Fruit fly (Drosophila melanogaster) whole organism, embryonic: Measurements from ENCODE around the gene Hsp83.
A peak's percentile ranks its signal among the peaks of the same experiment; 100 is the strongest.

Source experiments
- Bteb2 ChIP-seq: fragments of 200-800 bp; sonication (Bioruptor generic); optimal IDR thresholded peaks from 2 replicates; lab custom pipeline; 2016; ENCODE audit warnings: missing biosample characterization, missing genetic modification characterization
- CG13894 ChIP-seq: fragments of 200-800 bp; sonication (Bioruptor generic); optimal IDR thresholded peaks from 3 replicates; lab custom pipeline; 2018; ENCODE audit warnings: missing biosample characterization, mild to moderate bottlenecking, missing genetic modification characterization, moderate library complexity
- CG14667 ChIP-seq: fragments of 200-800 bp; sonication (Bioruptor generic); IDR thresholded peaks from 2 replicates; pipeline ENCODE4 v1.3.6; 2022; ENCODE audit warnings: missing biosample characterization, missing genetic modification characterization
- CG15479 ChIP-seq: fragments of 200-800 bp; sonication (Bioruptor generic); optimal IDR thresholded peaks from 3 replicates; lab custom pipeline; 2019; ENCODE audit warnings: missing biosample characterization, mild to moderate bottlenecking, missing genetic modification characterization, moderate library complexity
- CG15696 ChIP-seq: fragments of 200-800 bp; sonication (Bioruptor generic); optimal IDR thresholded peaks from 2 replicates; lab custom pipeline; 2019; ENCODE audit warnings: missing biosample characterization, mild to moderate bottlenecking, missing genetic modification characterization, moderate library complexity
- CG17361 ChIP-seq: fragments of 200-800 bp; sonication (Bioruptor generic); IDR thresholded peaks from 3 replicates; pipeline ENCODE4 v1.3.6; 2022; ENCODE audit warnings: missing biosample characterization, missing genetic modification characterization
- CG17568 ChIP-seq: fragments of 200-800 bp; sonication (Bioruptor generic); optimal IDR thresholded peaks from 2 replicates; lab custom pipeline; 2018; ENCODE audit warnings: missing biosample characterization, mild to moderate bottlenecking, missing genetic modification characterization, moderate library complexity
- CG18262 ChIP-seq: fragments of 200-800 bp; optimal IDR thresholded peaks from 3 replicates; lab custom pipeline; 2019; ENCODE audit warnings: missing biosample characterization, mild to moderate bottlenecking, missing genetic modification characterization, moderate library complexity
- CG1832 ChIP-seq: fragments of 200-800 bp; sonication (Bioruptor generic); optimal IDR thresholded peaks from 2 replicates; lab custom pipeline; 2017; ENCODE audit warnings: missing biosample characterization, mild to moderate bottlenecking, missing genetic modification characterization, inconsistent platforms
- CG2712 ChIP-seq: fragments of 200-800 bp; optimal IDR thresholded peaks from 3 replicates; lab custom pipeline; 2019; ENCODE audit warnings: missing biosample characterization, mild to moderate bottlenecking, missing genetic modification characterization, moderate library complexity
- CG30020 ChIP-seq: fragments of 200-800 bp; optimal IDR thresholded peaks from 2 replicates; lab custom pipeline; 2019; ENCODE audit warnings: missing biosample characterization, mild to moderate bottlenecking, missing genetic modification characterization, moderate library complexity
- CG3726 ChIP-seq: fragments of 200-800 bp; sonication (Bioruptor generic); IDR thresholded peaks from 3 replicates; pipeline ENCODE4, ENCODE4 v1.3.6; 2022; ENCODE audit warnings: missing biosample characterization, missing genetic modification characterization
- CG3838 ChIP-seq: fragments of 200-800 bp; sonication (Bioruptor generic); optimal IDR thresholded peaks from 3 replicates; lab custom pipeline; 2016; ENCODE audit warnings: missing biosample characterization, missing genetic modification characterization
- CG5180 ChIP-seq: fragments of 200-800 bp; sonication (Bioruptor generic); optimal IDR thresholded peaks from 3 replicates; lab custom pipeline; 2017; ENCODE audit warnings: missing biosample characterization, missing genetic modification characterization, mild to moderate bottlenecking, moderate library complexity, missing genetic modification reagents
- CG5245 ChIP-seq: fragments of 200-800 bp; sonication (Bioruptor generic); optimal IDR thresholded peaks from 3 replicates; lab custom pipeline; 2016; ENCODE audit warnings: missing biosample characterization, missing genetic modification characterization
- CG5953 ChIP-seq: fragments of 200-800 bp; sonication (Bioruptor generic); IDR thresholded peaks from 2 replicates; pipeline ENCODE4 v1.3.6; 2022; ENCODE audit warnings: missing biosample characterization, missing genetic modification characterization
- CG9215 ChIP-seq: fragments of 200-800 bp; sonication (Bioruptor generic); IDR thresholded peaks from 2 replicates; pipeline ENCODE4 v1.3.6; 2022; ENCODE audit warnings: missing biosample characterization, missing genetic modification characterization
- CG9437 ChIP-seq: fragments of 200-800 bp; sonication (Bioruptor generic); optimal IDR thresholded peaks from 2 replicates; lab custom pipeline; 2018; ENCODE audit warnings: missing biosample characterization, mild to moderate bottlenecking, missing genetic modification characterization
- CHES-1-like ChIP-seq: fragments of 200-800 bp; sonication (Bioruptor generic); optimal IDR thresholded peaks from 2 replicates; lab custom pipeline; 2016; ENCODE audit warnings: missing biosample characterization, missing genetic modification characterization
- Dfd ChIP-seq, 2 experiments: fragments of >200 bp; optimal IDR thresholded peaks; 2 replicates each; lab custom pipeline; 2017; ENCODE audit warnings: missing biosample characterization in 2 of 2, missing genetic modification characterization in 2 of 2
- GATAe ChIP-seq: fragments of 200-800 bp; sonication (Bioruptor generic); conservative IDR thresholded peaks from 2 replicates; pipeline ENCODE4 v1.3.6; 2022; ENCODE audit warnings: missing biosample characterization, missing genetic modification characterization
- H2.0 ChIP-seq: fragments of 200-800 bp; sonication (Bioruptor generic); IDR thresholded peaks from 2 replicates; pipeline ENCODE4 v1.3.6; 2022; ENCODE audit warnings: missing biosample characterization, missing genetic modification characterization
- HLH3B ChIP-seq: fragments of 200-800 bp; sonication (Bioruptor generic); IDR thresholded peaks from 2 replicates; pipeline ENCODE4 v1.3.6; 2022; ENCODE audit warnings: missing biosample characterization, missing genetic modification characterization
- HLH54F ChIP-seq: fragments of 200-800 bp; sonication (Bioruptor generic); optimal IDR thresholded peaks from 3 replicates; lab custom pipeline; 2016; ENCODE audit warnings: missing biosample characterization, missing genetic modification characterization
- Hsf ChIP-seq: fragments of 200-800 bp; sonication (Bioruptor generic); optimal IDR thresholded peaks from 3 replicates; lab custom pipeline; 2016; ENCODE audit warnings: missing biosample characterization, missing genetic modification characterization
- MTF-1 ChIP-seq: fragments of 200-800 bp; sonication (Bioruptor generic); optimal IDR thresholded peaks from 2 replicates; lab custom pipeline; 2018; ENCODE audit warnings: missing biosample characterization, mild to moderate bottlenecking, missing genetic modification characterization, borderline replicate concordance
- Mad ChIP-seq: fragments of 200-800 bp; sonication (Bioruptor generic); optimal IDR thresholded peaks from 2 replicates; lab custom pipeline; 2016; ENCODE audit warnings: missing biosample characterization, missing genetic modification characterization
- Rfx ChIP-seq: fragments of 200-800 bp; sonication (Bioruptor generic); IDR thresholded peaks from 2 replicates; pipeline ENCODE4 v1.3.6; 2022; ENCODE audit warnings: missing biosample characterization, missing genetic modification characterization
- Sry-β ChIP-seq: fragments of 200-800 bp; sonication (Bioruptor generic); optimal IDR thresholded peaks from 2 replicates; lab custom pipeline; 2018; ENCODE audit warnings: missing biosample characterization, mild to moderate bottlenecking, missing genetic modification characterization, moderate library complexity
- Vsx1 ChIP-seq: fragments of 200-800 bp; sonication (Bioruptor generic); optimal IDR thresholded peaks from 2 replicates; lab custom pipeline; 2017; ENCODE audit warnings: missing biosample characterization, mild to moderate bottlenecking, missing genetic modification characterization, missing genetic modification reagents
- Xrp1 ChIP-seq: fragments of 200-800 bp; sonication (Bioruptor generic); IDR thresholded peaks from 2 replicates; pipeline ENCODE4 v1.3.6; 2022; ENCODE audit warnings: missing biosample characterization, missing genetic modification characterization
- YL-1 ChIP-seq: fragments of 200-800 bp; sonication (Bioruptor generic); optimal IDR thresholded peaks from 3 replicates; lab custom pipeline; 2017; ENCODE audit warnings: missing biosample characterization, mild to moderate bottlenecking, missing genetic modification characterization
- ato ChIP-seq: fragments of 200-800 bp; sonication (Bioruptor generic); IDR thresholded peaks from 2 replicates; pipeline ENCODE4 v1.3.6; 2022; ENCODE audit warnings: missing biosample characterization, missing genetic modification characterization; ENCODE audit not compliant: partially characterized antibody
- chif ChIP-seq, 2 experiments: fragments of 200-800 bp; sonication (Bioruptor generic); optimal IDR thresholded peaks; 3 replicates each; lab custom pipeline; 2016; ENCODE audit warnings: missing biosample characterization in 2 of 2, missing genetic modification characterization in 2 of 2
- esg ChIP-seq: fragments of 200-800 bp; sonication (Bioruptor generic); conservative IDR thresholded peaks from 2 replicates; pipeline ENCODE4 v1.3.6; 2022; ENCODE audit warnings: missing biosample characterization, missing genetic modification characterization
- ewg ChIP-seq: fragments of 200-800 bp; sonication (Bioruptor generic); optimal IDR thresholded peaks from 3 replicates; lab custom pipeline; 2017; ENCODE audit warnings: mild to moderate bottlenecking, missing biosample characterization, missing genetic modification reagents, missing genetic modification characterization
- eyg ChIP-seq: fragments of 200-800 bp; sonication (Bioruptor generic); optimal IDR thresholded peaks from 3 replicates; lab custom pipeline; 2016; ENCODE audit warnings: missing biosample characterization, missing genetic modification characterization
- fu2 ChIP-seq: fragments of 200-800 bp; sonication (Bioruptor generic); optimal IDR thresholded peaks from 2 replicates; lab custom pipeline; 2016; ENCODE audit warnings: missing biosample characterization, missing genetic modification characterization
- gfzf ChIP-seq: fragments of 200-800 bp; sonication (Bioruptor generic); optimal IDR thresholded peaks from 2 replicates; lab custom pipeline; 2016; ENCODE audit warnings: missing biosample characterization, mild to moderate bottlenecking, missing genetic modification characterization, moderate library complexity
- ind ChIP-seq: fragments of 200-800 bp; sonication (Bioruptor generic); optimal IDR thresholded peaks from 3 replicates; lab custom pipeline; 2016; ENCODE audit warnings: missing biosample characterization, missing genetic modification characterization
- kay ChIP-seq: fragments of 200-800 bp; sonication (Bioruptor generic); optimal IDR thresholded peaks from 2 replicates; lab custom pipeline; 2016; ENCODE audit warnings: missing biosample characterization, missing genetic modification characterization
- ken ChIP-seq: fragments of 200-800 bp; sonication (Bioruptor generic); IDR thresholded peaks from 3 replicates; pipeline ENCODE4 v1.3.6; 2022; ENCODE audit warnings: missing biosample characterization, missing genetic modification characterization
- nerfin-2 ChIP-seq: fragments of 200-800 bp; sonication (Bioruptor generic); IDR thresholded peaks from 2 replicates; pipeline ENCODE4 v1.3.6; 2022; ENCODE audit warnings: missing biosample characterization, missing genetic modification characterization; ENCODE audit not compliant: partially characterized antibody
- pan ChIP-seq, 4 experiments: fragments of >200 bp in 3 of 4; fragments of 200-800 bp in 1 of 4; sonication (Bioruptor generic) in 1 of 4; optimal IDR thresholded peaks in 3 of 4; IDR thresholded peaks in 1 of 4; 2 replicates each; pipeline versions ENCODE4 v1.3.6 to Lab custom; 2017 to 2022; ENCODE audit warnings: missing biosample characterization in 2 of 4, missing genetic modification characterization in 2 of 4, mixed read lengths in 1 of 4
- phol ChIP-seq: fragments of 200-800 bp; sonication (Bioruptor generic); optimal IDR thresholded peaks from 3 replicates; lab custom pipeline; 2018; ENCODE audit warnings: missing biosample characterization, mild to moderate bottlenecking, missing genetic modification characterization, moderate library complexity
- trh ChIP-seq: fragments of 200-800 bp; sonication (Bioruptor generic); optimal IDR thresholded peaks from 2 replicates; lab custom pipeline; 2016; ENCODE audit warnings: missing biosample characterization, missing genetic modification characterization
- tx ChIP-seq: fragments of 200-800 bp; sonication (Bioruptor generic); optimal IDR thresholded peaks from 2 replicates; lab custom pipeline; 2016; ENCODE audit warnings: missing biosample characterization, missing genetic modification characterization
- wor ChIP-seq: fragments of 200-800 bp; sonication (Bioruptor generic); IDR thresholded peaks from 2 replicates; pipeline ENCODE4 v1.3.6; 2022; ENCODE audit warnings: missing biosample characterization, missing genetic modification characterization
- z ChIP-seq: fragments of 200-800 bp; sonication (Bioruptor generic); IDR thresholded peaks from 3 replicates; pipeline ENCODE4 v1.3.6; 2022; ENCODE audit warnings: missing biosample characterization, missing genetic modification characterization
- zen ChIP-seq: fragments of 200-800 bp; sonication (Bioruptor generic); optimal IDR thresholded peaks from 3 replicates; lab custom pipeline; 2018; ENCODE audit warnings: missing biosample characterization, mild to moderate bottlenecking, missing genetic modification characterization, moderate library complexity

Hsp83 gene

dm6 chr3L:3192912-3193311 is at the start of gene Hsp83:
Hsp83 (plus strand) TSS chr3L:3192969.
- TF ChIP-seq gfzf (GFP tag; lab: Kevin White, UChicago) (peak; percentile 23), phol (tag; lab: Kevin White, UChicago) (peak; percentile 82), Rfx (GFP tag; lab: Robert Waterston, UW) (peak; percentile 97), kay (GFP tag; lab: Kevin White, UChicago) (peak; percentile 63), CG17568 (peak; percentile 99), CHES-1-like (GFP tag; lab: Kevin White, UChicago) (peak; percentile 96), Bteb2 (peak; percentile 90), ind (GFP tag; lab: Kevin White, UChicago) (peak; percentile 84), ken (GFP tag; lab: Robert Waterston, UW) (peak; percentile 92), ato (GFP tag; lab: Robert Waterston, UW) (no peak), HLH3B (GFP tag; lab: Robert Waterston, UW) (peak; percentile 90), Vsx1 (GFP tag; lab: Kevin White, UChicago) (peak; percentile 97), CG17361 (GFP tag; lab: Robert Waterston, UW) (peak; percentile 81), CG3838 (GFP tag; lab: Kevin White, UChicago) (peak; percentile 52), CG5953 (peak; percentile 94), CG15696 (peak; percentile 36), chif (GFP tag; optimal IDR thresholded peaks at IDR 0.05; lab: Kevin White, UChicago) (peak; percentile 81 to 91), CG14667 (GFP tag; lab: Robert Waterston, UW) (peak; percentile 31; the same call in 1 of the 2 replicates), wor (peak; percentile 41; the same call in 1 of the 2 replicates), CG2712 (tag; lab: Kevin White, UChicago) (peak; percentile 87), CG9437 (peak; percentile 91), Hsf (GFP tag; lab: Kevin White, UChicago) (peak; percentile 99), Mad (GFP tag; lab: Kevin White, UChicago) (peak; percentile 95), HLH54F (GFP tag; lab: Kevin White, UChicago) (peak; percentile 88), CG15479 (GFP tag; lab: Kevin White, UChicago) (peak; percentile 53), H2.0 (GFP tag; lab: Robert Waterston, UW) (peak; percentile 87), CG30020 (tag; lab: Kevin White, UChicago) (peak; percentile 48), ewg (GFP tag; lab: Kevin White, UChicago) (peak; percentile 88), tx (GFP tag; lab: Kevin White, UChicago) (peak; percentile 81), Sry-β (GFP tag; lab: Kevin White, UChicago) (peak; percentile 73), CG1832 (GFP tag; lab: Kevin White, UChicago) (no peak), Xrp1 (peak; percentile 71), esg (GFP tag; lab: Robert Waterston, UW) (peak; percentile 63), pan (optimal IDR thresholded peaks at IDR 0.05; lab: Kevin White, UChicago) (no peak), pan (GFP tag; optimal IDR thresholded peaks at IDR 0.05 in 1 of 2, IDR thresholded peaks at IDR 0.05 in 1 of 2) (peak in 1 of 2 experiments; percentile 92), nerfin-2 (GFP tag; lab: Robert Waterston, UW) (no peak), CG13894 (tag; lab: Kevin White, UChicago) (peak; percentile 97), CG5245 (GFP tag; lab: Kevin White, UChicago) (peak; percentile 91), eyg (peak; percentile 97), Dfd (GFP tag; optimal IDR thresholded peaks at IDR 0.05; lab: Kevin White, UChicago) (no peak), MTF-1 (GFP tag; lab: Kevin White, UChicago) (peak; percentile 99), CG18262 (tag; lab: Kevin White, UChicago) (peak; percentile 83), CG3726 (GFP tag; lab: Robert Waterston, UW) (peak; percentile 90), fu2 (GFP tag; lab: Kevin White, UChicago) (peak; percentile 86), trh (GFP tag; lab: Kevin White, UChicago) (peak; percentile 75), zen (peak; percentile 66), z (peak; percentile 73), GATAe (GFP tag; lab: Robert Waterston, UW) (no peak; the same call in 1 of the 2 replicates), CG5180 (peak; percentile 92), CG9215 (peak; percentile 60), YL-1 (GFP tag; lab: Kevin White, UChicago) (peak; percentile 100)
